Fruit fly (Drosophila melanogaster): ENCODE results near the gene CG14434.
A peak's percentile ranks its signal among the peaks of the same experiment; 100 is the strongest.

CG14434 gene

DNA sequence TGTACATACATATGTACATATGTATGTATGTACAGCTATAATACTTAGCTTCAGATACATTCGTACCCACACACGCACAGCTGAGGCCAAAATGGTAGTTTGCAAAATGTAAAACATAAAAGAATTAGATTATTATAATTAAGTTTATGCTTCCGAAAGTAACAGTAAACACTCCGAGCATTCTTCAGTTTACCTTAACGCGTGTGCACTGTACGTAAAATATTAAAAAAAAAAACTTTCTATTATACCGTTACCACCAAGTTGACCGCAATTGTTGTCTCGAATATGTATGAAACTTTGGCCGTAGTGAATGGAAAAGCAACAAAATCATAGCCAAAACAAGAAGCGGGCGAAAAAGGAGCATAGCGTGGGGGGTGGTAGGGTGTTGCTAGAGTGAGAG, 12.4 kb downstream of the CG14434 start (continued):
- peak; percentile 53 for TF ChIP-seq CG13624 (GFP tag; optimal IDR thresholded peaks at IDR 0.05)
- TF ChIP-seq CG1602 (GFP tag; optimal IDR thresholded peaks at IDR 0.05): peak; percentile 67
- no peak for TF ChIP-seq unc-4 (GFP tag; IDR thresholded peaks at IDR 0.05; ENCODE audit: partially characterized antibody)
- no peak for TF ChIP-seq CG14860 (GFP tag; IDR thresholded peaks at IDR 0.05; ENCODE audit: partially characterized antibody)
- TF ChIP-seq ems (GFP tag; optimal IDR thresholded peaks at IDR 0.05): peak; percentile 69
- peak; percentile 83 for TF ChIP-seq Fer3 (tag; optimal IDR thresholded peaks at IDR 0.05)
- TF ChIP-seq trem (tag; optimal IDR thresholded peaks at IDR 0.05): peak; percentile 51
- TF ChIP-seq wek (GFP tag; optimal IDR thresholded peaks at IDR 0.05): no peak
- TF ChIP-seq CG18011 (GFP tag; optimal IDR thresholded peaks at IDR 0.05): peak; percentile 58
- TF ChIP-seq CG13123 (GFP tag; optimal IDR thresholded peaks at IDR 0.05): peak; percentile 40
- TF ChIP-seq Lim3 (GFP tag; IDR thresholded peaks at IDR 0.05): 0 out of 2 replicates have a peak, but pooled peaks have one; percentile 41
- TF ChIP-seq CG12155 (GFP tag; optimal IDR thresholded peaks at IDR 0.05): peak; percentile 77
- TF ChIP-seq CG43689 (GFP tag; IDR thresholded peaks at IDR 0.05): no peak
- TF ChIP-seq caup (GFP tag; optimal IDR thresholded peaks at IDR 0.05; ENCODE audit: severe bottlenecking): peak; percentile 80
- TF ChIP-seq CG5245 (GFP tag; optimal IDR thresholded peaks at IDR 0.05): peak; percentile 50
- no peak for TF ChIP-seq nom (GFP tag; optimal IDR thresholded peaks at IDR 0.05)
- TF ChIP-seq gem (tag; optimal IDR thresholded peaks at IDR 0.05): peak; percentile 91
- no peak for TF ChIP-seq D (optimal IDR thresholded peaks at IDR 0.05)
- peak; percentile 80 for TF ChIP-seq D (GFP tag; optimal IDR thresholded peaks at IDR 0.05)
- no peak for TF ChIP-seq CG1024 (GFP tag; IDR thresholded peaks at IDR 0.05)
- TF ChIP-seq dysf (GFP tag; IDR thresholded peaks at IDR 0.05): peak; percentile 88
- TF ChIP-seq HmgD (GFP tag; optimal IDR thresholded peaks at IDR 0.05): no peak
- TF ChIP-seq run (tag; optimal IDR thresholded peaks at IDR 0.05): peak; percentile 68
- no peak for TF ChIP-seq mld (GFP tag; IDR thresholded peaks at IDR 0.05; ENCODE audit: partially characterized antibody)
- TF ChIP-seq CG2678 (tag; optimal IDR thresholded peaks at IDR 0.05): peak; percentile 90
- peak; percentile 58 for TF ChIP-seq CG9932 (GFP tag; IDR thresholded peaks at IDR 0.05)
- TF ChIP-seq CG17328 (GFP tag; IDR thresholded peaks at IDR 0.05): peak; percentile 77
- peak; percentile 73 for TF ChIP-seq nau (GFP tag; optimal IDR thresholded peaks at IDR 0.05)
- peak; percentile 60 for TF ChIP-seq Nf-YB (GFP tag; optimal IDR thresholded peaks at IDR 0.05)
- TF ChIP-seq CG12219 (GFP tag; optimal IDR thresholded peaks at IDR 0.05): peak; percentile 72
- peak; percentile 97 for TF ChIP-seq CG11696 (GFP tag; IDR thresholded peaks at IDR 0.05)
- peak; percentile 86 for TF ChIP-seq CG15269 (tag; optimal IDR thresholded peaks at IDR 0.05)
- TF ChIP-seq Med (GFP tag): peak; percentile 96
- TF ChIP-seq chm (GFP tag; IDR thresholded peaks at IDR 0.05): peak; percentile 60; the same call in 1 of the 2 replicates
- no peak for TF ChIP-seq Doc3 (GFP tag; IDR thresholded peaks at IDR 0.05; ENCODE audit: partially characterized antibody)
- TF ChIP-seq bcd (GFP tag; optimal IDR thresholded peaks at IDR 0.05): peak; percentile 83
- peak; percentile 22 for TF ChIP-seq CG33213 (GFP tag; optimal IDR thresholded peaks at IDR 0.05)
- TF ChIP-seq CG10209 (GFP tag; optimal IDR thresholded peaks at IDR 0.05): peak; percentile 83
- TF ChIP-seq Hmr (GFP tag; optimal IDR thresholded peaks at IDR 0.05): peak; percentile 88
- peak; percentile 40; the same call in 1 of the 2 replicates for TF ChIP-seq CG9215 (GFP tag; IDR thresholded peaks at IDR 0.05)
- TF ChIP-seq CG3065 (GFP tag; optimal IDR thresholded peaks at IDR 0.05): no peak
- no peak for TF ChIP-seq CG16813 (GFP tag; IDR thresholded peaks at IDR 0.05; ENCODE audit: partially characterized antibody)
- peak; percentile 35 for TF ChIP-seq Nf-YC (tag; optimal IDR thresholded peaks at IDR 0.05)
- peak; percentile 76 for TF ChIP-seq Aef1 (GFP tag; IDR thresholded peaks at IDR 0.05)
- no peak for TF ChIP-seq knrl (GFP tag; IDR thresholded peaks at IDR 0.05; ENCODE audit: partially characterized antibody)
- TF ChIP-seq en (GFP tag; optimal IDR thresholded peaks at IDR 0.05): no peak
- TF ChIP-seq Opbp (GFP tag; IDR thresholded peaks at IDR 0.05; ENCODE audit: partially characterized antibody): no peak
- no peak for TF ChIP-seq ham (GFP tag; IDR thresholded peaks at IDR 0.05)
- peak; percentile 2 for TF ChIP-seq crc (GFP tag; optimal IDR thresholded peaks at IDR 0.05)
- TF ChIP-seq sens-2 (GFP tag; IDR thresholded peaks at IDR 0.05): peak; percentile 48; the same call in 1 of the 2 replicates
- no peak for TF ChIP-seq yki (optimal IDR thresholded peaks at IDR 0.05)
